Fruit fly (Drosophila melanogaster) whole organism, embryonic: ENCODE data around the gene Ts.

Experiments
- Abd-B ChIP-seq: fragments of 200-800 bp; sonication (Bioruptor generic); optimal IDR thresholded peaks from 2 replicates; lab custom pipeline; 2018; ENCODE audit warnings: missing biosample characterization, mild to moderate bottlenecking, missing genetic modification characterization, moderate library complexity
- CG10431 ChIP-seq: fragments of 200-800 bp; sonication (Bioruptor generic); optimal IDR thresholded peaks from 3 replicates; lab custom pipeline; 2018; ENCODE audit warnings: missing biosample characterization, mild to moderate bottlenecking, missing genetic modification characterization
- CG11247 ChIP-seq: fragments of 200-800 bp; sonication (Bioruptor generic); IDR thresholded peaks from 2 replicates; pipeline ENCODE4 v1.3.6; 2022; ENCODE audit warnings: missing biosample characterization, missing genetic modification characterization
- CG11723 ChIP-seq: fragments of 200-800 bp; sonication (Bioruptor generic); optimal IDR thresholded peaks from 2 replicates; lab custom pipeline; 2017; ENCODE audit warnings: missing biosample characterization, mild to moderate bottlenecking, missing genetic modification characterization
- CG12659 ChIP-seq: fragments of 200-800 bp; sonication (Bioruptor generic); optimal IDR thresholded peaks from 3 replicates; lab custom pipeline; 2017; ENCODE audit warnings: mild to moderate bottlenecking, missing biosample characterization, missing genetic modification reagents, missing genetic modification characterization
- CG12942 ChIP-seq: fragments of 200-800 bp; sonication (Bioruptor generic); optimal IDR thresholded peaks from 3 replicates; lab custom pipeline; 2016; ENCODE audit warnings: missing biosample characterization, missing genetic modification characterization
- CG14441 ChIP-seq: fragments of 200-800 bp; sonication (Bioruptor generic); IDR thresholded peaks from 2 replicates; pipeline ENCODE4 v1.3.6; 2022; ENCODE audit warnings: missing biosample characterization, missing genetic modification characterization
- CG15514 ChIP-seq: fragments of 200-800 bp; sonication (Bioruptor generic); optimal IDR thresholded peaks from 3 replicates; lab custom pipeline; 2017; ENCODE audit warnings: missing biosample characterization, missing genetic modification characterization, mild to moderate bottlenecking, moderate library complexity, missing genetic modification reagents
- CG17186 ChIP-seq: fragments of 200-800 bp; sonication (Bioruptor generic); optimal IDR thresholded peaks from 3 replicates; lab custom pipeline; 2017; ENCODE audit warnings: missing biosample characterization, missing genetic modification reagents, missing genetic modification characterization
- CG17912 ChIP-seq: fragments of 200-800 bp; sonication (Bioruptor generic); optimal IDR thresholded peaks from 2 replicates; lab custom pipeline; 2018; ENCODE audit warnings: missing biosample characterization, mild to moderate bottlenecking, missing genetic modification characterization
- CG18599 ChIP-seq: fragments of 200-800 bp; sonication (Bioruptor generic); optimal IDR thresholded peaks from 3 replicates; lab custom pipeline; 2017; ENCODE audit warnings: missing biosample characterization, missing genetic modification characterization, mild to moderate bottlenecking, moderate library complexity, missing genetic modification reagents
- CG2120 ChIP-seq: fragments of 200-800 bp; sonication (Bioruptor generic); optimal IDR thresholded peaks from 3 replicates; lab custom pipeline; 2016; ENCODE audit warnings: missing biosample characterization, missing genetic modification characterization
- CG43689 ChIP-seq: fragments of 200-800 bp; sonication (Bioruptor generic); IDR thresholded peaks from 2 replicates; pipeline ENCODE4 v1.3.6; 2022; ENCODE audit warnings: missing biosample characterization, missing genetic modification characterization
- CG4707 ChIP-seq: fragments of 200-800 bp; sonication (Bioruptor generic); optimal IDR thresholded peaks from 2 replicates; lab custom pipeline; 2018; ENCODE audit warnings: missing biosample characterization, mild to moderate bottlenecking, missing genetic modification characterization, moderate library complexity
- CG4730 ChIP-seq: fragments of 200-800 bp; sonication (Bioruptor generic); IDR thresholded peaks from 2 replicates; pipeline ENCODE4 v1.3.6; 2022; ENCODE audit warnings: missing biosample characterization, missing genetic modification characterization
- CG6765 ChIP-seq: fragments of 200-800 bp; sonication (Bioruptor generic); optimal IDR thresholded peaks from 3 replicates; lab custom pipeline; 2017; ENCODE audit warnings: missing biosample characterization, mild to moderate bottlenecking, missing genetic modification characterization
- D19B ChIP-seq: fragments of 200-800 bp; sonication (Bioruptor generic); optimal IDR thresholded peaks from 2 replicates; lab custom pipeline; 2017; ENCODE audit warnings: missing biosample characterization, mild to moderate bottlenecking, missing genetic modification characterization
- Dbx ChIP-seq: fragments of 200-800 bp; sonication (Bioruptor generic); IDR thresholded peaks from 3 replicates; pipeline ENCODE4 v1.3.6; 2022; ENCODE audit warnings: missing biosample characterization, missing genetic modification characterization
- Eip74EF ChIP-seq, 2 experiments: fragments of 200-800 bp in 1 of 2; fragments of >200 bp in 1 of 2; sonication (Bioruptor generic) in 1 of 2; optimal IDR thresholded peaks; 2 replicates each; lab custom pipeline; 2017 to 2019; ENCODE audit warnings: missing biosample characterization in 2 of 2, missing genetic modification characterization in 2 of 2, mild to moderate bottlenecking in 1 of 2, moderate library complexity in 1 of 2
- Fer1 ChIP-seq: fragments of 200-800 bp; sonication (Bioruptor generic); optimal IDR thresholded peaks from 2 replicates; lab custom pipeline; 2017; ENCODE audit warnings: missing biosample characterization, mild to moderate bottlenecking, missing genetic modification characterization
- H2.0 ChIP-seq: fragments of 200-800 bp; sonication (Bioruptor generic); IDR thresholded peaks from 2 replicates; pipeline ENCODE4 v1.3.6; 2022; ENCODE audit warnings: missing biosample characterization, missing genetic modification characterization
- HLH4C ChIP-seq: fragments of 200-800 bp; sonication (Bioruptor generic); IDR thresholded peaks from 3 replicates; pipeline ENCODE4 v1.3.6; 2022; ENCODE audit warnings: missing biosample characterization, missing genetic modification characterization; ENCODE audit not compliant: partially characterized antibody
- Hmr ChIP-seq: fragments of 200-800 bp; sonication (Bioruptor generic); optimal IDR thresholded peaks from 3 replicates; lab custom pipeline; 2017; ENCODE audit warnings: mild to moderate bottlenecking, missing biosample characterization, missing genetic modification reagents, missing genetic modification characterization
- Med ChIP-seq: fragments of 200-800 bp; sonication (Bioruptor generic); peaks from one replicate; lab custom pipeline; 2016; ENCODE audit warnings: missing biosample characterization, missing genetic modification characterization, mild to moderate bottlenecking, inconsistent platforms, moderate library complexity
- Meics ChIP-seq: fragments of 200-800 bp; sonication (Bioruptor generic); optimal IDR thresholded peaks from 2 replicates; lab custom pipeline; 2017; ENCODE audit warnings: missing biosample characterization, mild to moderate bottlenecking, missing genetic modification characterization
- Neu2 ChIP-seq: fragments of 200-800 bp; sonication (Bioruptor generic); optimal IDR thresholded peaks from 3 replicates; lab custom pipeline; 2016; ENCODE audit warnings: missing biosample characterization, missing genetic modification characterization, borderline replicate concordance
- Opbp ChIP-seq: fragments of 200-800 bp; sonication (Bioruptor generic); IDR thresholded peaks from 3 replicates; pipeline ENCODE4 v1.3.6; 2022; ENCODE audit warnings: missing biosample characterization, missing genetic modification characterization; ENCODE audit not compliant: partially characterized antibody
- Sox102F ChIP-seq: fragments of 200-800 bp; sonication (Bioruptor generic); optimal IDR thresholded peaks from 2 replicates; lab custom pipeline; 2018; ENCODE audit warnings: missing biosample characterization, mild to moderate bottlenecking, missing genetic modification characterization, moderate library complexity
- Trl ChIP-seq, 3 experiments: fragments of >200 bp in 2 of 3; fragments of 200-800 bp in 1 of 3; sonication (Bioruptor generic) in 1 of 3; optimal IDR thresholded peaks; 2 replicates in 1 of 3; 3 replicates in 2 of 3; lab custom pipeline; 2016 to 2017; ENCODE audit warnings: missing biosample characterization in 1 of 3, missing genetic modification characterization in 1 of 3
- ab ChIP-seq: fragments of 200-800 bp; sonication (Bioruptor generic); optimal IDR thresholded peaks from 2 replicates; lab custom pipeline; 2016; ENCODE audit warnings: missing biosample characterization, missing genetic modification characterization
- bsh ChIP-seq, 2 experiments: fragments of 200-800 bp; sonication (Bioruptor generic); optimal IDR thresholded peaks; 2 replicates each; lab custom pipeline; 2017 to 2018; ENCODE audit warnings: mild to moderate bottlenecking in 2 of 2, missing biosample characterization in 2 of 2, missing genetic modification characterization in 2 of 2, moderate library complexity in 1 of 2
- caup ChIP-seq: fragments of 200-800 bp; sonication (Bioruptor generic); optimal IDR thresholded peaks from 3 replicates; lab custom pipeline; 2017; ENCODE audit warnings: missing biosample characterization, mild to moderate bottlenecking, missing genetic modification characterization, moderate library complexity; ENCODE audit not compliant: severe bottlenecking
- chif ChIP-seq, 2 experiments: fragments of 200-800 bp; sonication (Bioruptor generic); optimal IDR thresholded peaks; 3 replicates each; lab custom pipeline; 2016; ENCODE audit warnings: missing biosample characterization in 2 of 2, missing genetic modification characterization in 2 of 2
- crp ChIP-seq, 2 experiments: fragments of 200-800 bp; sonication (Bioruptor generic); optimal IDR thresholded peaks; 2 replicates in 1 of 2; 3 replicates in 1 of 2; lab custom pipeline; 2017; ENCODE audit warnings: missing biosample characterization in 2 of 2, missing genetic modification characterization in 2 of 2, mild to moderate bottlenecking in 1 of 2, moderate library complexity in 1 of 2
- da ChIP-seq: fragments of 200-800 bp; sonication (Bioruptor generic); optimal IDR thresholded peaks from 2 replicates; lab custom pipeline; 2016; ENCODE audit warnings: missing biosample characterization, missing genetic modification characterization
- disco-r ChIP-seq: fragments of 200-800 bp; sonication (Bioruptor generic); optimal IDR thresholded peaks from 2 replicates; lab custom pipeline; 2016; ENCODE audit warnings: missing biosample characterization, missing genetic modification characterization
- dmrt99B ChIP-seq: fragments of 200-800 bp; sonication (Bioruptor generic); optimal IDR thresholded peaks from 2 replicates; lab custom pipeline; 2018; ENCODE audit warnings: missing biosample characterization, mild to moderate bottlenecking, missing genetic modification characterization, moderate library complexity
- dysf ChIP-seq: fragments of 200-800 bp; sonication (Bioruptor generic); IDR thresholded peaks from 3 replicates; pipeline ENCODE4 v1.3.6; 2022; ENCODE audit warnings: missing biosample characterization, missing genetic modification characterization
- fd96Cb ChIP-seq: fragments of 200-800 bp; sonication (Bioruptor generic); optimal IDR thresholded peaks from 2 replicates; lab custom pipeline; 2018; ENCODE audit warnings: missing biosample characterization, mild to moderate bottlenecking, missing genetic modification characterization, moderate library complexity
- ftz-f1 ChIP-seq: fragments of 200-800 bp; sonication (Bioruptor generic); optimal IDR thresholded peaks from 2 replicates; lab custom pipeline; 2016; ENCODE audit warnings: missing biosample characterization, missing genetic modification characterization
- gem ChIP-seq: fragments of 200-800 bp; sonication (Bioruptor generic); optimal IDR thresholded peaks from 2 replicates; lab custom pipeline; 2019; ENCODE audit warnings: missing biosample characterization, mild to moderate bottlenecking, missing genetic modification characterization, moderate library complexity
- knrl ChIP-seq: fragments of 200-800 bp; sonication (Bioruptor generic); IDR thresholded peaks from 3 replicates; pipeline ENCODE4 v1.3.6; 2022; ENCODE audit warnings: missing biosample characterization, missing genetic modification characterization; ENCODE audit not compliant: partially characterized antibody
- peb ChIP-seq: fragments of 200-800 bp; sonication (Bioruptor generic); IDR thresholded peaks from 2 replicates; pipeline ENCODE4 v1.3.6; 2022; ENCODE audit warnings: missing biosample characterization, missing genetic modification characterization
- repo ChIP-seq: fragments of 200-800 bp; sonication (Bioruptor generic); optimal IDR thresholded peaks from 2 replicates; lab custom pipeline; 2016; ENCODE audit warnings: missing biosample characterization, missing genetic modification characterization
- row ChIP-seq: fragments of 200-800 bp; sonication (Bioruptor generic); IDR thresholded peaks from 3 replicates; pipeline ENCODE4 v1.3.6; 2022; ENCODE audit warnings: missing biosample characterization, missing genetic modification characterization
- sens ChIP-seq: fragments of 200-800 bp; sonication (Bioruptor generic); peaks from one replicate; lab custom pipeline; 2016; ENCODE audit warnings: missing biosample characterization, missing genetic modification characterization
- slbo ChIP-seq: fragments of 200-800 bp; sonication (Bioruptor generic); IDR thresholded peaks from 2 replicates; pipeline ENCODE4 v1.3.6; 2022; ENCODE audit warnings: missing biosample characterization, missing genetic modification characterization

The Ts gene

dm6 chr2L:2942639-2943038 is 26.8 kb downstream of the Ts start (continued):
- TF ChIP-seq Neu2 (GFP tag; lab: Kevin White, UChicago) (no peak), chif (GFP tag; optimal IDR thresholded peaks at IDR 0.05; lab: Kevin White, UChicago) (no peak), dmrt99B (tag; lab: Kevin White, UChicago) (peak; percentile 29), row (peak; percentile 20; the same call in 1 of the 3 replicates), Dbx (0 out of 3 replicates have a peak, but pooled peaks have one; percentile 22), CG2120 (GFP tag; lab: Kevin White, UChicago) (peak; percentile 31), knrl (GFP tag; lab: Robert Waterston, UW) (no peak), CG18599 (peak; percentile 39), Trl (optimal IDR thresholded peaks at IDR 0.05; lab: Kevin White, UChicago) (no peak), Trl (GFP tag; optimal IDR thresholded peaks at IDR 0.05; lab: Kevin White, UChicago) (no peak), Sox102F (peak; percentile 8), gem (tag; lab: Kevin White, UChicago) (peak; percentile 25), Abd-B (no peak), bsh (GFP tag; optimal IDR thresholded peaks at IDR 0.05; lab: Kevin White, UChicago) (peak in 1 of 2 experiments; percentile 1), Med (GFP tag; lab: Kevin White, UChicago) (peak; percentile 82), dysf (GFP tag; lab: Robert Waterston, UW) (0 out of 3 replicates have a peak, but pooled peaks have one; percentile 9), sens (GFP tag; lab: Kevin White, UChicago) (peak; percentile 64)

- TF ChIP-seq Eip74EF (GFP tag; optimal IDR thresholded peaks at IDR 0.05; lab: Kevin White, UChicago) (no peak), CG6765 (GFP tag; lab: Kevin White, UChicago) (no peak), da (GFP tag; lab: Kevin White, UChicago) (no peak), CG12659 (GFP tag; lab: Kevin White, UChicago) (no peak), slbo (GFP tag; lab: Robert Waterston, UW) (no peak), HLH4C (no peak), CG12942 (GFP tag; lab: Kevin White, UChicago) (no peak), ab (GFP tag; lab: Kevin White, UChicago) (no peak), ftz-f1 (GFP tag; lab: Kevin White, UChicago) (no peak), peb (no peak), disco-r (no peak), Fer1 (GFP tag; lab: Kevin White, UChicago) (peak; percentile 28), CG15514 (peak; percentile 30), crp (GFP tag; optimal IDR thresholded peaks at IDR 0.05; lab: Kevin White, UChicago) (no peak), CG17912 (GFP tag; lab: Kevin White, UChicago) (no peak), CG2120 (GFP tag; lab: Kevin White, UChicago) (peak; percentile 39), CG17186 (GFP tag; lab: Kevin White, UChicago) (no peak), CG4707 (GFP tag; lab: Kevin White, UChicago) (no peak), H2.0 (GFP tag; lab: Robert Waterston, UW) (no peak), Sox102F (peak; percentile 19), fd96Cb (tag; lab: Kevin White, UChicago) (peak; percentile 8), CG43689 (GFP tag; lab: Robert Waterston, UW) (no peak), repo (GFP tag; lab: Kevin White, UChicago) (no peak), CG11723 (no peak), CG14441 (GFP tag; lab: Robert Waterston, UW) (peak; percentile 22; the same call in 1 of the 2 replicates), Hmr (GFP tag; lab: Kevin White, UChicago) (peak; percentile 49), sens (GFP tag; lab: Kevin White, UChicago) (peak; percentile 62), dysf (GFP tag; lab: Robert Waterston, UW) (peak; percentile 54; the same call in 2 of the 3 replicates), Neu2 (GFP tag; lab: Kevin White, UChicago) (no peak), caup (peak; percentile 42), CG11247 (GFP tag; lab: Robert Waterston, UW) (no peak), CG4730 (GFP tag; lab: Robert Waterston, UW) (no peak), CG10431 (GFP tag; lab: Kevin White, UChicago) (no peak), Opbp (GFP tag; lab: Robert Waterston, UW) (no peak), D19B (peak; percentile 78), Meics (GFP tag; lab: Kevin White, UChicago) (peak; percentile 7)
Measured at dm6 chr2L:2941353-2941752, 28.1 kb downstream of the Ts start.
